Fruit fly (Drosophila melanogaster) whole organism, embryonic: ENCODE data around the gene nonA.

Source experiments
- Adf1 ChIP-seq: fragments of 200-800 bp; sonication (Bioruptor generic); IDR thresholded peaks from 2 replicates; pipeline ENCODE4 v1.3.6; 2022; ENCODE audit warnings: missing biosample characterization, missing genetic modification characterization
- CG10431 ChIP-seq: fragments of 200-800 bp; sonication (Bioruptor generic); optimal IDR thresholded peaks from 3 replicates; lab custom pipeline; 2018; ENCODE audit warnings: missing biosample characterization, mild to moderate bottlenecking, missing genetic modification characterization
- CG10543 ChIP-seq: fragments of 200-800 bp; sonication (Bioruptor generic); optimal IDR thresholded peaks from 3 replicates; lab custom pipeline; 2017; ENCODE audit warnings: missing biosample characterization, mild to moderate bottlenecking, missing genetic modification characterization, moderate library complexity
- CG10979 ChIP-seq: fragments of 200-800 bp; sonication (Bioruptor generic); optimal IDR thresholded peaks from 2 replicates; lab custom pipeline; 2018; ENCODE audit warnings: missing biosample characterization, mild to moderate bottlenecking, missing genetic modification characterization, moderate library complexity
- CG11456 ChIP-seq: fragments of 200-800 bp; sonication (Bioruptor generic); IDR thresholded peaks from 3 replicates; pipeline ENCODE4 v1.3.6; 2022; ENCODE audit warnings: missing biosample characterization, missing genetic modification characterization
- CG12071 ChIP-seq: fragments of 200-800 bp; sonication (Bioruptor generic); optimal IDR thresholded peaks from 3 replicates; lab custom pipeline; 2018; ENCODE audit warnings: missing biosample characterization, mild to moderate bottlenecking, missing genetic modification characterization
- CG12236 ChIP-seq: fragments of 200-800 bp; sonication (Bioruptor generic); optimal IDR thresholded peaks from 2 replicates; lab custom pipeline; 2016; ENCODE audit warnings: missing biosample characterization, missing genetic modification characterization
- CG12769 ChIP-seq: fragments of 200-800 bp; sonication (Bioruptor generic); optimal IDR thresholded peaks from 2 replicates; lab custom pipeline; 2019; ENCODE audit warnings: missing biosample characterization, mild to moderate bottlenecking, missing genetic modification characterization, moderate library complexity
- CG12942 ChIP-seq: fragments of 200-800 bp; sonication (Bioruptor generic); optimal IDR thresholded peaks from 3 replicates; lab custom pipeline; 2016; ENCODE audit warnings: missing biosample characterization, missing genetic modification characterization
- CG1602 ChIP-seq: fragments of 200-800 bp; sonication (Bioruptor generic); optimal IDR thresholded peaks from 3 replicates; lab custom pipeline; 2016; ENCODE audit warnings: missing biosample characterization, missing genetic modification characterization
- CG17829 ChIP-seq: fragments of 200-800 bp; optimal IDR thresholded peaks from 2 replicates; lab custom pipeline; 2019; ENCODE audit warnings: missing biosample characterization, mild to moderate bottlenecking, missing genetic modification characterization, moderate library complexity
- CG18011 ChIP-seq: fragments of 200-800 bp; sonication (Bioruptor generic); optimal IDR thresholded peaks from 2 replicates; lab custom pipeline; 2017; ENCODE audit warnings: missing biosample characterization, missing genetic modification characterization, mild to moderate bottlenecking, moderate library complexity, missing genotype
- CG2116 ChIP-seq: fragments of 200-800 bp; sonication (Bioruptor generic); optimal IDR thresholded peaks from 3 replicates; lab custom pipeline; 2018; ENCODE audit warnings: missing biosample characterization, mild to moderate bottlenecking, missing genetic modification characterization
- CG2129 ChIP-seq: fragments of 200-800 bp; sonication (Bioruptor generic); IDR thresholded peaks from 2 replicates; pipeline ENCODE4 v1.3.6; 2022; ENCODE audit warnings: missing biosample characterization, missing genetic modification characterization; ENCODE audit not compliant: partially characterized antibody
- CG30020 ChIP-seq: fragments of 200-800 bp; optimal IDR thresholded peaks from 2 replicates; lab custom pipeline; 2019; ENCODE audit warnings: missing biosample characterization, mild to moderate bottlenecking, missing genetic modification characterization, moderate library complexity
- CG3838 ChIP-seq: fragments of 200-800 bp; sonication (Bioruptor generic); optimal IDR thresholded peaks from 3 replicates; lab custom pipeline; 2016; ENCODE audit warnings: missing biosample characterization, missing genetic modification characterization
- CG43689 ChIP-seq: fragments of 200-800 bp; sonication (Bioruptor generic); IDR thresholded peaks from 2 replicates; pipeline ENCODE4 v1.3.6; 2022; ENCODE audit warnings: missing biosample characterization, missing genetic modification characterization
- CG5245 ChIP-seq: fragments of 200-800 bp; sonication (Bioruptor generic); optimal IDR thresholded peaks from 3 replicates; lab custom pipeline; 2016; ENCODE audit warnings: missing biosample characterization, missing genetic modification characterization
- CG6765 ChIP-seq: fragments of 200-800 bp; sonication (Bioruptor generic); optimal IDR thresholded peaks from 3 replicates; lab custom pipeline; 2017; ENCODE audit warnings: missing biosample characterization, mild to moderate bottlenecking, missing genetic modification characterization
- CG7357 ChIP-seq: fragments of 200-800 bp; sonication (Bioruptor generic); IDR thresholded peaks from 3 replicates; pipeline ENCODE4 v1.3.6; 2022; ENCODE audit warnings: missing biosample characterization, missing genetic modification characterization
- CG8765 ChIP-seq: fragments of 200-800 bp; sonication (Bioruptor generic); IDR thresholded peaks from 2 replicates; pipeline ENCODE4 v1.3.6; 2022; ENCODE audit warnings: missing biosample characterization, missing genetic modification characterization
- CG8944 ChIP-seq: fragments of 200-800 bp; sonication (Bioruptor generic); optimal IDR thresholded peaks from 3 replicates; lab custom pipeline; 2016; ENCODE audit warnings: missing biosample characterization, missing genetic modification characterization
- CG9797 ChIP-seq: fragments of 200-800 bp; sonication (Bioruptor generic); optimal IDR thresholded peaks from 3 replicates; lab custom pipeline; 2018; ENCODE audit warnings: missing biosample characterization, mild to moderate bottlenecking, missing genetic modification characterization
- Deaf1 ChIP-seq: fragments of 200-800 bp; optimal IDR thresholded peaks from 3 replicates; lab custom pipeline; 2019; ENCODE audit warnings: missing biosample characterization, mild to moderate bottlenecking, missing genetic modification characterization, moderate library complexity
- Drgx ChIP-seq: fragments of 200-800 bp; sonication (Bioruptor generic); IDR thresholded peaks from 2 replicates; pipeline ENCODE4 v1.3.6; 2022; ENCODE audit warnings: missing biosample characterization, missing genetic modification characterization
- Hr78 ChIP-seq, 2 experiments: fragments of 200-800 bp in 1 of 2; fragments of >200 bp in 1 of 2; sonication (Bioruptor generic) in 1 of 2; optimal IDR thresholded peaks; 2 replicates each; lab custom pipeline; 2017 to 2019; ENCODE audit warnings: missing biosample characterization in 2 of 2, missing genetic modification characterization in 2 of 2, mild to moderate bottlenecking in 1 of 2, moderate library complexity in 1 of 2
- MESR4 ChIP-seq: fragments of 200-800 bp; sonication (Bioruptor generic); optimal IDR thresholded peaks from 2 replicates; lab custom pipeline; 2018; ENCODE audit warnings: missing biosample characterization, mild to moderate bottlenecking, missing genetic modification characterization, moderate library complexity
- MTF-1 ChIP-seq: fragments of 200-800 bp; sonication (Bioruptor generic); optimal IDR thresholded peaks from 2 replicates; lab custom pipeline; 2018; ENCODE audit warnings: missing biosample characterization, mild to moderate bottlenecking, missing genetic modification characterization, borderline replicate concordance
- NC2α ChIP-seq: fragments of 200-800 bp; sonication (Bioruptor generic); optimal IDR thresholded peaks from 2 replicates; lab custom pipeline; 2016; ENCODE audit warnings: missing biosample characterization, missing genetic modification characterization
- Nf-YB ChIP-seq: fragments of 200-800 bp; sonication (Bioruptor generic); optimal IDR thresholded peaks from 3 replicates; lab custom pipeline; 2019; ENCODE audit warnings: missing biosample characterization, mild to moderate bottlenecking, missing genetic modification characterization, moderate library complexity
- Sin3A ChIP-seq: fragments of >200 bp; optimal IDR thresholded peaks from 2 replicates; lab custom pipeline; 2018
- Sox102F ChIP-seq: fragments of 200-800 bp; sonication (Bioruptor generic); optimal IDR thresholded peaks from 2 replicates; lab custom pipeline; 2018; ENCODE audit warnings: missing biosample characterization, mild to moderate bottlenecking, missing genetic modification characterization, moderate library complexity
- aop ChIP-seq: fragments of 200-800 bp; sonication (Bioruptor generic); IDR thresholded peaks from 2 replicates; pipeline ENCODE4 v1.3.6; 2022; ENCODE audit warnings: missing biosample characterization, missing genetic modification characterization
- ap ChIP-seq: fragments of 200-800 bp; sonication (Bioruptor generic); IDR thresholded peaks from 2 replicates; pipeline ENCODE4 v1.3.6; 2022; ENCODE audit warnings: missing biosample characterization, missing genetic modification characterization
- bbx ChIP-seq: fragments of 200-800 bp; sonication (Bioruptor generic); IDR thresholded peaks from 2 replicates; pipeline ENCODE4 v1.3.6; 2022; ENCODE audit warnings: missing biosample characterization, missing genetic modification characterization; ENCODE audit not compliant: partially characterized antibody
- btn ChIP-seq: fragments of 200-800 bp; sonication (Bioruptor generic); optimal IDR thresholded peaks from 2 replicates; lab custom pipeline; 2016; ENCODE audit warnings: missing biosample characterization, missing genetic modification characterization
- cas ChIP-seq: fragments of 200-800 bp; sonication (Bioruptor generic); IDR thresholded peaks from 2 replicates; pipeline ENCODE4 v1.3.6; 2022; ENCODE audit warnings: missing biosample characterization, missing genetic modification characterization
- caup ChIP-seq: fragments of 200-800 bp; sonication (Bioruptor generic); optimal IDR thresholded peaks from 3 replicates; lab custom pipeline; 2017; ENCODE audit warnings: missing biosample characterization, mild to moderate bottlenecking, missing genetic modification characterization, moderate library complexity; ENCODE audit not compliant: severe bottlenecking
- corto ChIP-seq: fragments of 200-800 bp; sonication (Bioruptor generic); optimal IDR thresholded peaks from 2 replicates; lab custom pipeline; 2016; ENCODE audit warnings: missing biosample characterization, mild to moderate bottlenecking, missing genetic modification characterization, moderate library complexity
- dimm ChIP-seq: fragments of 200-800 bp; sonication (Bioruptor generic); IDR thresholded peaks from 2 replicates; pipeline ENCODE4 v1.3.6; 2022; ENCODE audit warnings: missing biosample characterization, missing genetic modification characterization
- fd102C ChIP-seq: fragments of 200-800 bp; sonication (Bioruptor generic); optimal IDR thresholded peaks from 2 replicates; lab custom pipeline; 2018; ENCODE audit warnings: missing biosample characterization, mild to moderate bottlenecking, missing genetic modification characterization, moderate library complexity
- grn ChIP-seq: fragments of 200-800 bp; sonication (Bioruptor generic); optimal IDR thresholded peaks from 3 replicates; lab custom pipeline; 2017; ENCODE audit warnings: missing biosample characterization, missing genetic modification characterization
- mam ChIP-seq: fragments of 200-800 bp; sonication (Bioruptor generic); optimal IDR thresholded peaks from 3 replicates; lab custom pipeline; 2016; ENCODE audit warnings: missing biosample characterization, missing genetic modification characterization
- mirr ChIP-seq: fragments of 200-800 bp; sonication (Bioruptor generic); optimal IDR thresholded peaks from 3 replicates; lab custom pipeline; 2018; ENCODE audit warnings: missing biosample characterization, mild to moderate bottlenecking, missing genetic modification characterization
- nom ChIP-seq: fragments of 200-800 bp; sonication (Bioruptor generic); optimal IDR thresholded peaks from 2 replicates; lab custom pipeline; 2017; ENCODE audit warnings: missing biosample characterization, missing genetic modification characterization, mild to moderate bottlenecking, moderate library complexity, missing genetic modification reagents
- psq ChIP-seq: fragments of 200-800 bp; sonication (Bioruptor generic); optimal IDR thresholded peaks from 2 replicates; lab custom pipeline; 2017; ENCODE audit warnings: missing biosample characterization, missing genetic modification characterization
- salm ChIP-seq: fragments of 200-800 bp; sonication (Bioruptor generic); optimal IDR thresholded peaks from 2 replicates; lab custom pipeline; 2018; ENCODE audit warnings: missing biosample characterization, mild to moderate bottlenecking, missing genetic modification characterization
- scrt ChIP-seq: fragments of 200-800 bp; sonication (Bioruptor generic); optimal IDR thresholded peaks from 2 replicates; lab custom pipeline; 2018; ENCODE audit warnings: missing biosample characterization, mild to moderate bottlenecking, missing genetic modification characterization, moderate library complexity
- so ChIP-seq: fragments of 200-800 bp; sonication (Bioruptor generic); IDR thresholded peaks from 3 replicates; pipeline ENCODE4 v1.3.6; 2022; ENCODE audit warnings: missing biosample characterization, missing genetic modification characterization
- vvl ChIP-seq: fragments of 200-800 bp; sonication (Bioruptor generic); IDR thresholded peaks from 2 replicates; pipeline ENCODE4 v1.3.6; 2022; ENCODE audit warnings: missing biosample characterization, missing genetic modification characterization
- z ChIP-seq: fragments of 200-800 bp; sonication (Bioruptor generic); IDR thresholded peaks from 3 replicates; pipeline ENCODE4 v1.3.6; 2022; ENCODE audit warnings: missing biosample characterization, missing genetic modification characterization

The nonA gene

dm6 chrX:16391397-16391796, 30.0 kb downstream of the nonA start, which contains the start of the genes TH1 and mei-41 (continued):
- no peak for TF ChIP-seq nom
- TF ChIP-seq Adf1: peak; percentile 70
- TF ChIP-seq vvl (GFP tag; lab: Robert Waterston, UW): peak; percentile 97
- peak; percentile 97 for TF ChIP-seq CG30020 (tag; lab: Kevin White, UChicago)
- TF ChIP-seq Sox102F (GFP tag; lab: Kevin White, UChicago): peak; percentile 93
- peak; percentile 90 for TF ChIP-seq cas (GFP tag; lab: Robert Waterston, UW)
- TF ChIP-seq CG9797 (GFP tag; lab: Kevin White, UChicago): peak; percentile 78
- TF ChIP-seq Hr78 (GFP tag; optimal IDR thresholded peaks at IDR 0.05; lab: Kevin White, UChicago): no peak
- TF ChIP-seq CG10431 (GFP tag; lab: Kevin White, UChicago): peak; percentile 51
- no peak for TF ChIP-seq CG2129 (GFP tag; lab: Robert Waterston, UW)
- TF ChIP-seq ap (GFP tag; lab: Robert Waterston, UW): peak; percentile 92
- TF ChIP-seq CG8944 (GFP tag; lab: Kevin White, UChicago): peak; percentile 7
- TF ChIP-seq CG12942 (GFP tag; lab: Kevin White, UChicago): peak; percentile 82
- peak; percentile 66; the same call in 1 of the 2 replicates for TF ChIP-seq aop (GFP tag; lab: Robert Waterston, UW)
- peak; percentile 64 for TF ChIP-seq Nf-YB (GFP tag; lab: Kevin White, UChicago)
- TF ChIP-seq grn (GFP tag; lab: Kevin White, UChicago): no peak
- peak; percentile 7 for TF ChIP-seq CG3838 (GFP tag; lab: Kevin White, UChicago)
- TF ChIP-seq CG17829 (tag; lab: Kevin White, UChicago): peak; percentile 92
- TF ChIP-seq scrt (GFP tag; lab: Kevin White, UChicago): no peak
- TF ChIP-seq Deaf1 (tag; lab: Kevin White, UChicago): no peak
- peak; percentile 46 for TF ChIP-seq CG18011 (GFP tag; lab: Kevin White, UChicago)
- no peak for TF ChIP-seq btn (GFP tag; lab: Kevin White, UChicago)
- TF ChIP-seq bbx (GFP tag; lab: Robert Waterston, UW): 0 out of 2 replicates have a peak, but pooled peaks have one; percentile 12
- no peak for TF ChIP-seq CG12769 (tag; lab: Kevin White, UChicago)
- no peak for TF ChIP-seq psq (GFP tag; lab: Kevin White, UChicago)
- no peak for TF ChIP-seq MESR4 (GFP tag; lab: Kevin White, UChicago)
- TF ChIP-seq CG11456 (GFP tag; lab: Robert Waterston, UW): peak; percentile 95
- TF ChIP-seq CG6765 (GFP tag; lab: Kevin White, UChicago): peak; percentile 19
- peak; percentile 82 for TF ChIP-seq so (GFP tag; lab: Robert Waterston, UW)
- peak; percentile 91 for TF ChIP-seq CG1602 (GFP tag; lab: Kevin White, UChicago)
- TF ChIP-seq NC2α (GFP tag; lab: Kevin White, UChicago): no peak
- TF ChIP-seq Drgx (GFP tag; lab: Robert Waterston, UW): peak; percentile 89
- no peak for TF ChIP-seq z (GFP tag; lab: Robert Waterston, UW)
- no peak for TF ChIP-seq corto (GFP tag; lab: Kevin White, UChicago)
- TF ChIP-seq caup (GFP tag; lab: Kevin White, UChicago): no peak
- peak; percentile 27 for TF ChIP-seq CG12236 (GFP tag; lab: Kevin White, UChicago)
- TF ChIP-seq CG43689 (GFP tag; lab: Robert Waterston, UW): peak; percentile 78
- no peak for TF ChIP-seq fd102C
- TF ChIP-seq mirr: no peak
- peak; percentile 65; the same call in 1 of the 2 replicates for TF ChIP-seq dimm (GFP tag; lab: Robert Waterston, UW)
- peak; percentile 70 for TF ChIP-seq CG2116
- peak; percentile 66 for TF ChIP-seq mam (GFP tag; lab: Kevin White, UChicago)
- peak; percentile 64 for TF ChIP-seq CG5245
- peak; percentile 64 for TF ChIP-seq Sin3A (lab: Kevin White, UChicago)
- peak; percentile 87 for TF ChIP-seq CG10979 (tag; lab: Kevin White, UChicago)
- no peak for TF ChIP-seq CG12071 (GFP tag; lab: Kevin White, UChicago)
- TF ChIP-seq CG10543 (GFP tag; lab: Kevin White, UChicago): no peak
- TF ChIP-seq salm: peak; percentile 73
- peak; percentile 93 for TF ChIP-seq CG8765 (GFP tag; lab: Robert Waterston, UW)
- TF ChIP-seq MTF-1 (GFP tag; lab: Kevin White, UChicago): peak; percentile 19
- peak; percentile 100 for TF ChIP-seq CG7357 (GFP tag; lab: Robert Waterston, UW)
